Worm (Caenorhabditis elegans) whole organism, early embryonic: Measurements from ENCODE around the gene K08F4.5.

Experiments used
- B0310.2 ChIP-seq: sonication (generic microtip); optimal IDR thresholded peaks from 2 replicates; lab custom pipeline; 2016; ENCODE audit warnings: mild to moderate bottlenecking, missing genetic modification characterization, missing compliant biosample characterization
- F13C5.2 ChIP-seq: sonication (generic microtip); optimal IDR thresholded peaks from 2 replicates; lab custom pipeline; 2017; ENCODE audit warnings: mild to moderate bottlenecking, missing genetic modification characterization, inconsistent platforms, missing compliant biosample characterization
- aly-1 ChIP-seq: sonication (generic microtip); optimal IDR thresholded peaks from 2 replicates; lab custom pipeline; 2016; ENCODE audit warnings: missing genetic modification characterization, missing compliant biosample characterization
- ama-1 ChIP-seq: fragments of 150-350 bp; optimal IDR thresholded peaks from 2 replicates; lab custom pipeline; 2014
- ceh-13 ChIP-seq: fragments of 200-800 bp; sonication (Bioruptor generic); optimal IDR thresholded peaks from 2 replicates; lab custom pipeline; 2018; ENCODE audit warnings: mild to moderate bottlenecking, missing genetic modification characterization, missing compliant biosample characterization
- ceh-36 ChIP-seq: sonication (generic microtip); optimal IDR thresholded peaks from 2 replicates; lab custom pipeline; 2016; ENCODE audit warnings: missing genetic modification characterization, inconsistent platforms, missing compliant biosample characterization
- ets-7 ChIP-seq: sonication (generic microtip); optimal IDR thresholded peaks from 2 replicates; lab custom pipeline; 2016; ENCODE audit warnings: missing genotype, missing genetic modification characterization, missing compliant biosample characterization
- flt-1 ChIP-seq: fragments of 200-800 bp; sonication (Bioruptor generic); IDR thresholded peaks from 2 replicates; pipeline ENCODE4 v1.3.6; 2022; ENCODE audit warnings: missing genetic modification characterization, missing compliant biosample characterization
- hmbx-1 ChIP-seq: sonication (generic microtip); optimal IDR thresholded peaks from 2 replicates; lab custom pipeline; 2016; ENCODE audit warnings: mild to moderate bottlenecking, missing genetic modification characterization, missing compliant biosample characterization
- hmg-4 ChIP-seq: fragments of 200-800 bp; sonication (Bioruptor generic); optimal IDR thresholded peaks from 2 replicates; lab custom pipeline; 2018; ENCODE audit warnings: mild to moderate bottlenecking, missing genetic modification characterization, missing compliant biosample characterization
- hnd-1 ChIP-seq: sonication (generic microtip); optimal IDR thresholded peaks from 2 replicates; lab custom pipeline; 2016; ENCODE audit warnings: missing genetic modification characterization, missing compliant biosample characterization
- pes-1 ChIP-seq: fragments of 200-800 bp; sonication (Bioruptor generic); IDR thresholded peaks from 2 replicates; pipeline ENCODE4 v1.3.6; 2022; ENCODE audit warnings: missing genetic modification reagents, missing genetic modification characterization, missing compliant biosample characterization
- scrt-1 ChIP-seq: fragments of 200-800 bp; sonication (Bioruptor generic); IDR thresholded peaks from 2 replicates; pipeline ENCODE4 v1.3.6; 2022; ENCODE audit warnings: missing genetic modification characterization, missing compliant biosample characterization
- sea-1 ChIP-seq: fragments of 200-800 bp; sonication (Bioruptor generic); conservative IDR thresholded peaks from 2 replicates; pipeline ENCODE4 v1.3.6; 2022; ENCODE audit warnings: missing genetic modification characterization, missing compliant biosample characterization
- tbx-11 ChIP-seq: fragments of 200-800 bp; sonication (Bioruptor generic); IDR thresholded peaks from 2 replicates; pipeline ENCODE4 v1.3.6; 2022; ENCODE audit warnings: missing genetic modification characterization, missing compliant biosample characterization
- tbx-37 ChIP-seq: fragments of 200-800 bp; sonication (Bioruptor generic); conservative IDR thresholded peaks from 2 replicates; pipeline ENCODE4 v1.3.6; 2022; ENCODE audit warnings: missing genetic modification reagents, missing genetic modification characterization, missing compliant biosample characterization
- tra-4 ChIP-seq: sonication (generic microtip); optimal IDR thresholded peaks from 2 replicates; lab custom pipeline; 2017; ENCODE audit warnings: missing genetic modification characterization, missing compliant biosample characterization

Gene K08F4.5

DNA sequence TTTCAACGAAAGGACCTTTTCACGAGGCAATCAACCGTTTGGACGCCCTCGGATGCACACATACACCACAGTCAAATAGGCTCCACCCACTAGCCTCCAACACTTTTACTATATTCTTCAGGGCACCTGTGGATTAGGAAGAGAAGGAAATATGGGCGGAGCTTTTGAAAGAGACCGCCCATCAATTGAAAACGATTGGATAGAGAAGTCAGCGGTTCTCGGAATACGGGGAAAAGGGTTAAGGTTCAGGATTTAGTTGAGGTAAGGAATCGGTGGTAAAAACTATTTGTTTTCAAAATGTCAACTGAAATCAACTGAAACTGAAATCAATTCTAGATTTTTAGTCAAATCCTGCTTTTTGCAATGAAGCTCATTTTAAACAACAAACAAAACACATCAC, 25.3 kb downstream of the K08F4.5 start, which contains the start of gene egl-38:
Gene egl-38, minus strand, starts transcription at position 101 of the 400 bp plus-strand sequence.
- no peak for TF ChIP-seq F13C5.2 (tag; lab: Kevin White, UChicago)
- TF ChIP-seq tra-4 (tag; lab: Kevin White, UChicago) = no peak
- no peak for TF ChIP-seq scrt-1 (GFP tag; lab: Robert Waterston, UW)
- no peak for TF ChIP-seq hnd-1
- TF ChIP-seq tbx-37 = no peak
- TF ChIP-seq aly-1 (tag; lab: Kevin White, UChicago) = no peak
- TF ChIP-seq ets-7 (tag; lab: Kevin White, UChicago) = no peak
- no peak for TF ChIP-seq hmbx-1 (tag; lab: Kevin White, UChicago)
- TF ChIP-seq flt-1 (GFP tag; lab: Robert Waterston, UW) = no peak
- TF ChIP-seq ama-1 (lab: Kevin White, UChicago) = no peak
- no peak for TF ChIP-seq ceh-13 (GFP tag; lab: Kevin White, UChicago)

ce11 chrIV:10096881-10097280, 38.8 kb downstream of the K08F4.5 start, which contains the start of gene dis-3:
dis-3 (plus strand) TSS chrIV:10097202.
- no peak for TF ChIP-seq tbx-11 (GFP tag; lab: Robert Waterston, UW)
- no peak for TF ChIP-seq ceh-13 (GFP tag; lab: Kevin White, UChicago)
- TF ChIP-seq sea-1 (GFP tag; lab: Robert Waterston, UW) = no peak
- no peak for TF ChIP-seq pes-1 (GFP tag; lab: Robert Waterston, UW)
- no peak for TF ChIP-seq ets-7 (tag; lab: Kevin White, UChicago)
- no peak for TF ChIP-seq hmbx-1 (tag; lab: Kevin White, UChicago)
- TF ChIP-seq ceh-36 (tag; lab: Kevin White, UChicago) = no peak
- no peak for TF ChIP-seq scrt-1 (GFP tag; lab: Robert Waterston, UW)
- no peak for TF ChIP-seq tra-4 (tag; lab: Kevin White, UChicago)
- no peak for TF ChIP-seq tbx-37
- no peak for TF ChIP-seq hnd-1
- no peak for TF ChIP-seq ama-1 (lab: Kevin White, UChicago)
- TF ChIP-seq B0310.2 = no peak

DNA sequence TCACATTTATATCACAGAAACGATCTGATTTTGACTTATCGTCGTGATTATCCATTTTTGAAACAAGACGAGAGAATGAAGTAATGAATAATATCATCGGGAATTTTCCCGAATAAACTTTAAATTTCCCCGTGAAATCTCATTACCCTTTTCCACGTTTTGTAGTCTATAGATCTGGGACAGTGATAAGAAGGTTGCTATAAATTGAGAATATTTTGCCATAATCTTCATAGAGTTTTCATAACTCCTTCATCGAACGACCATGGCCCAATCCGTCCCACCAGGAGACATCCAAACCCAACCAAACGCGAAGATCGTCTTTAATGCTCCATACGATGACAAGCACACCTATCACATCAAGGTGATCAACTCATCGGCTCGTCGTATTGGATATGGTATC, 40.5 kb downstream of the K08F4.5 start, which contains the start of the genes C04G2.5 and msp-36:
Gene C04G2.5, minus strand, starts transcription at position 101 of the 400 bp plus-strand sequence.
Gene msp-36, plus strand, starts transcription at position 263 of the 400 bp plus-strand sequence.
- TF ChIP-seq ceh-36 (tag; lab: Kevin White, UChicago) (no peak), hnd-1 (no peak), scrt-1 (GFP tag; lab: Robert Waterston, UW) (no peak), tbx-11 (GFP tag; lab: Robert Waterston, UW) (no peak), F13C5.2 (tag; lab: Kevin White, UChicago) (no peak), hmbx-1 (tag; lab: Kevin White, UChicago) (no peak), B0310.2 (no peak), tbx-37 (no peak), tra-4 (tag; lab: Kevin White, UChicago) (no peak), pes-1 (GFP tag; lab: Robert Waterston, UW) (no peak)

ce11 chrIV:10090358-10090757, 45.4 kb downstream of the K08F4.5 start, which contains the start of gene ttbk-5:
ttbk-5 (plus strand) TSS chrIV:10090658.
- no peak for TF ChIP-seq flt-1 (GFP tag; lab: Robert Waterston, UW)
- TF ChIP-seq F13C5.2 (tag; lab: Kevin White, UChicago) = no peak

ce11 chrIV:10089777-10090176, 45.9 kb downstream of the K08F4.5 start, which contains the start of gene ttr-39:
ttr-39 (minus strand) TSS chrIV:10089877.
- no peak for TF ChIP-seq ama-1 (lab: Kevin White, UChicago)
- no peak for TF ChIP-seq tbx-11 (GFP tag; lab: Robert Waterston, UW)
- TF ChIP-seq tbx-37 = no peak
- no peak for TF ChIP-seq sea-1 (GFP tag; lab: Robert Waterston, UW)
- no peak for TF ChIP-seq hmbx-1 (tag; lab: Kevin White, UChicago)
- no peak for TF ChIP-seq flt-1 (GFP tag; lab: Robert Waterston, UW)
- no peak for TF ChIP-seq F13C5.2 (tag; lab: Kevin White, UChicago)
- TF ChIP-seq ceh-13 (GFP tag; lab: Kevin White, UChicago) = no peak
- no peak for TF ChIP-seq pes-1 (GFP tag; lab: Robert Waterston, UW)
- TF ChIP-seq scrt-1 (GFP tag; lab: Robert Waterston, UW) = no peak
- TF ChIP-seq B0310.2 = no peak
- no peak for TF ChIP-seq hmg-4 (GFP tag; lab: Kevin White, UChicago)

ce11 chrIV:10085401-10086187, 50.1 kb downstream of the K08F4.5 start, which contains the start of the genes col-2 and ndc-80:
col-2 (minus strand) TSS chrIV:10085451.
ndc-80 (plus strand) TSS chrIV:10086137.
- TF ChIP-seq ets-7 (tag; lab: Kevin White, UChicago) (no peak), ama-1 (lab: Kevin White, UChicago) (no peak), hmbx-1 (tag; lab: Kevin White, UChicago) (no peak), scrt-1 (GFP tag; lab: Robert Waterston, UW) (no peak), B0310.2 (no peak), tra-4 (tag; lab: Kevin White, UChicago) (no peak), sea-1 (GFP tag; lab: Robert Waterston, UW) (no peak), flt-1 (GFP tag; lab: Robert Waterston, UW) (no peak), F13C5.2 (tag; lab: Kevin White, UChicago) (peak; percentile 48)
